Fruit fly (Drosophila melanogaster) S2 (cell line): ENCODE measurements around the gene klg.

Source experiments
- CG8478 ChIP-seq: fragments of >200 bp; optimal IDR thresholded peaks from 2 replicates; lab custom pipeline; 2018
- CTCF ChIP-seq, 2 experiments: fragments of >200 bp; optimal IDR thresholded peaks; 2 replicates each; lab custom pipeline; 2018

DNA sequence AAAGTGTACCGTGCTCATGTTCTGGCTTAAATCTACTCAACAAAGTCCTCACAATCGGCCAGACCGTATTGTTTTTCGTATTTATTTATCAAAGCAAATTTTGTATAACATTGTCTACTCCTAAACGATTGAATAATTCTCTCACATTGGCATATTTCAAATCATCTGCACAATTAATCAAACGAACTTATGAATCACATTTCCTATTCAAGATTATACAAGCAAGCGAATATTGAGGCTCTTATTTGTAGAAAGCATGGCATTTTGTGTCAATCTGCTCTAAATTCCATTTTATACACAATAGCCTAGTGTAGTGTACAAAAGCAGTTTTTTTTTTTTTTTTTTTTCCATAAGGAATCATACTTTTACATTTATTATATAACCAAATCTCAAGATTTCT is 66.9 kb downstream of the klg start, which contains the start of gene Tpl94D:
- no peak for TF ChIP-seq CG8478 (lab: Kevin White, UChicago)
- no peak for TF ChIP-seq CTCF (optimal IDR thresholded peaks at IDR 0.05; lab: Kevin White, UChicago)
